Worm (Caenorhabditis elegans) whole organism, L2 larva: ENCODE measurements around the gene pgap-1.

Experiments used
- C34F6.9 ChIP-seq: fragments of 150-350 bp; optimal IDR thresholded peaks from 2 replicates; lab custom pipeline; 2014; ENCODE audit warnings: missing biosample characterization, missing genetic modification characterization
- F13H6.1 ChIP-seq: sonication (generic microtip); optimal IDR thresholded peaks from 2 replicates; lab custom pipeline; 2016; ENCODE audit warnings: missing genetic modification characterization, missing compliant biosample characterization
- R02D3.7 ChIP-seq: fragments of 150-350 bp; optimal IDR thresholded peaks from 2 replicates; lab custom pipeline; 2014; ENCODE audit warnings: missing biosample characterization, missing genetic modification characterization
- Y55F3AM.14 ChIP-seq: fragments of 200-800 bp; sonication (Bioruptor generic); optimal IDR thresholded peaks from 2 replicates; lab custom pipeline; 2018; ENCODE audit warnings: mild to moderate bottlenecking, missing genetic modification characterization, missing compliant biosample characterization
- ZK546.5 ChIP-seq: sonication (generic microtip); optimal IDR thresholded peaks from 2 replicates; lab custom pipeline; 2017; ENCODE audit warnings: missing biosample characterization, missing genetic modification characterization
- alr-1 ChIP-seq: fragments of 150-350 bp; optimal IDR thresholded peaks from 2 replicates; lab custom pipeline; 2014; ENCODE audit warnings: missing biosample characterization, missing genetic modification characterization
- aly-2 ChIP-seq: fragments of 150-350 bp; optimal IDR thresholded peaks from 2 replicates; lab custom pipeline; 2014; ENCODE audit warnings: missing biosample characterization, missing genetic modification characterization
- blmp-1 ChIP-seq: sonication (generic microtip); optimal IDR thresholded peaks from 2 replicates; lab custom pipeline; 2017; ENCODE audit warnings: missing genetic modification characterization, mild to moderate bottlenecking, missing compliant biosample characterization, antibody characterized with exemption, moderate library complexity; ENCODE audit not compliant: insufficient read depth
- ceh-16 ChIP-seq: fragments of 150-350 bp; optimal IDR thresholded peaks from 2 replicates; lab custom pipeline; 2014; ENCODE audit warnings: missing biosample characterization, missing genetic modification characterization
- egl-27 ChIP-seq: sonication (generic microtip); optimal IDR thresholded peaks from 3 replicates; lab custom pipeline; 2017; ENCODE audit warnings: missing biosample characterization, missing genetic modification reagents, missing genetic modification characterization
- elt-1 ChIP-seq: fragments of 150-350 bp; optimal IDR thresholded peaks from 2 replicates; lab custom pipeline; 2014; ENCODE audit warnings: missing biosample characterization, missing genetic modification characterization
- elt-3 ChIP-seq: sonication (generic microtip); optimal IDR thresholded peaks from 2 replicates; lab custom pipeline; 2017; ENCODE audit warnings: missing biosample characterization, missing genetic modification characterization
- gmeb-1 ChIP-seq: fragments of 150-350 bp; optimal IDR thresholded peaks from 2 replicates; lab custom pipeline; 2014; ENCODE audit warnings: missing biosample characterization, missing genetic modification characterization
- lin-11 ChIP-seq: fragments of 150-350 bp; sonication (generic microtip); optimal IDR thresholded peaks from 2 replicates; lab custom pipeline; 2014; ENCODE audit warnings: missing biosample characterization, missing genetic modification characterization, inconsistent platforms, mixed read lengths
- lin-13 ChIP-seq: fragments of 150-350 bp; optimal IDR thresholded peaks from 2 replicates; lab custom pipeline; 2014; ENCODE audit warnings: missing biosample characterization, missing genetic modification reagents, missing genetic modification characterization
- lin-39 ChIP-seq: fragments of 150-350 bp; optimal IDR thresholded peaks from 2 replicates; lab custom pipeline; 2014; ENCODE audit warnings: missing biosample characterization, missing genetic modification reagents, missing genetic modification characterization
- lsy-2 ChIP-seq, 2 experiments: fragments of 150-350 bp in 1 of 2; sonication (generic microtip) in 1 of 2; optimal IDR thresholded peaks; 2 replicates each; lab custom pipeline; 2014 to 2017; ENCODE audit warnings: missing biosample characterization in 2 of 2, missing genetic modification characterization in 2 of 2
- mab-5 ChIP-seq: fragments of 150-350 bp; optimal IDR thresholded peaks from 2 replicates; lab custom pipeline; 2014; ENCODE audit warnings: missing biosample characterization, missing genetic modification characterization
- mbf-1 ChIP-seq: sonication (generic microtip); optimal IDR thresholded peaks from 2 replicates; lab custom pipeline; 2017; ENCODE audit warnings: missing biosample characterization, missing genetic modification characterization
- mdl-1 ChIP-seq, 2 experiments: fragments of 150-350 bp in 1 of 2; sonication (generic microtip) in 1 of 2; optimal IDR thresholded peaks; 2 replicates each; lab custom pipeline; 2017; ENCODE audit warnings: missing biosample characterization in 2 of 2, missing genetic modification characterization in 2 of 2
- nhr-11 ChIP-seq: fragments of 150-350 bp; optimal IDR thresholded peaks from 2 replicates; lab custom pipeline; 2014; ENCODE audit warnings: missing biosample characterization, missing genetic modification characterization
- nhr-12 ChIP-seq: fragments of 150-350 bp; optimal IDR thresholded peaks from 2 replicates; lab custom pipeline; 2014; ENCODE audit warnings: missing biosample characterization, missing genetic modification characterization
- nhr-21 ChIP-seq: fragments of 150-350 bp; optimal IDR thresholded peaks from 2 replicates; lab custom pipeline; 2014; ENCODE audit warnings: missing biosample characterization, missing genetic modification characterization
- nhr-23 ChIP-seq: fragments of 150-350 bp; optimal IDR thresholded peaks from 2 replicates; lab custom pipeline; 2014; ENCODE audit warnings: missing biosample characterization, missing genetic modification reagents, missing genetic modification characterization
- nhr-237 ChIP-seq: fragments of 150-350 bp; optimal IDR thresholded peaks from 2 replicates; lab custom pipeline; 2014; ENCODE audit warnings: missing biosample characterization, missing genetic modification characterization
- nhr-25 ChIP-seq: fragments of 150-350 bp; sonication (generic microtip); optimal IDR thresholded peaks from 3 replicates; lab custom pipeline; 2014; ENCODE audit warnings: missing biosample characterization, missing genetic modification characterization
- nhr-6 ChIP-seq: fragments of 150-350 bp; optimal IDR thresholded peaks from 2 replicates; lab custom pipeline; 2014; ENCODE audit warnings: missing biosample characterization, missing genetic modification characterization
- peb-1 ChIP-seq: fragments of 150-350 bp; optimal IDR thresholded peaks from 2 replicates; lab custom pipeline; 2014; ENCODE audit warnings: missing biosample characterization, missing genetic modification characterization
- sem-4 ChIP-seq: fragments of 150-350 bp; optimal IDR thresholded peaks from 2 replicates; lab custom pipeline; 2014; ENCODE audit warnings: missing biosample characterization, missing genetic modification reagents, missing genetic modification characterization
- skn-1 ChIP-seq: sonication (generic microtip); optimal IDR thresholded peaks from 2 replicates; lab custom pipeline; 2017; ENCODE audit warnings: missing biosample characterization, missing genetic modification characterization
- sma-3 ChIP-seq: sonication (generic microtip); optimal IDR thresholded peaks from 2 replicates; lab custom pipeline; 2016; ENCODE audit warnings: missing genetic modification reagents, missing genetic modification characterization, missing compliant biosample characterization
- sma-9 ChIP-seq, 2 experiments: fragments of 150-350 bp in 1 of 2; sonication (generic microtip) in 1 of 2; optimal IDR thresholded peaks; 2 replicates each; lab custom pipeline; 2014 to 2016; ENCODE audit warnings: missing genetic modification characterization in 2 of 2, mild to moderate bottlenecking in 1 of 2, missing biosample characterization in 1 of 2, missing compliant biosample characterization in 1 of 2, missing genetic modification reagents in 1 of 2, moderate library complexity in 1 of 2
- snpc-4 ChIP-seq: fragments of 150-350 bp; optimal IDR thresholded peaks from 2 replicates; lab custom pipeline; 2014; ENCODE audit warnings: missing biosample characterization, missing genetic modification characterization
- unc-39 ChIP-seq: fragments of 150-350 bp; optimal IDR thresholded peaks from 2 replicates; lab custom pipeline; 2014; ENCODE audit warnings: missing biosample characterization, missing genetic modification characterization
- unc-62 ChIP-seq: fragments of 150-350 bp; optimal IDR thresholded peaks from 2 replicates; lab custom pipeline; 2014; ENCODE audit warnings: missing biosample characterization, missing genetic modification reagents, missing genetic modification characterization
- zag-1 ChIP-seq: fragments of 150-350 bp; optimal IDR thresholded peaks from 2 replicates; lab custom pipeline; 2014; ENCODE audit warnings: missing biosample characterization, missing genetic modification characterization
- ztf-1 ChIP-seq: fragments of 200-800 bp; sonication (Bioruptor generic); conservative IDR thresholded peaks from 2 replicates; pipeline ENCODE4 v1.3.6; 2022; ENCODE audit warnings: missing genetic modification characterization, missing compliant biosample characterization
- ztf-11 ChIP-seq: sonication (generic microtip); optimal IDR thresholded peaks from 2 replicates; lab custom pipeline; 2017; ENCODE audit warnings: missing biosample characterization, missing genetic modification characterization
- ztf-4 ChIP-seq: fragments of 150-350 bp; optimal IDR thresholded peaks from 2 replicates; lab custom pipeline; 2014; ENCODE audit warnings: missing biosample characterization, missing genetic modification characterization

The pgap-1 gene

ce11 chrV:11251798-11252197 is 10.1 kb downstream of the pgap-1 start:
- no peak for TF ChIP-seq nhr-237 (tag; lab: Kevin White, UChicago)
- TF ChIP-seq, all 48 proteins: peak for 0

- no peak for TF ChIP-seq elt-1 (tag; lab: Kevin White, UChicago)
- TF ChIP-seq aly-2 (tag; lab: Kevin White, UChicago), result no peak
- TF ChIP-seq ztf-1 (GFP tag; lab: Robert Waterston, UW), result no peak
- no peak for TF ChIP-seq nhr-23 (tag; lab: Kevin White, UChicago)
- no peak for TF ChIP-seq C34F6.9 (tag; lab: Kevin White, UChicago)
- no peak for TF ChIP-seq ZK546.5 (tag; lab: Kevin White, UChicago)
- TF ChIP-seq elt-3, result no peak
- TF ChIP-seq lin-11 (tag; lab: Kevin White, UChicago), result no peak
- TF ChIP-seq zag-1 (tag; lab: Kevin White, UChicago), result no peak
- no peak for TF ChIP-seq nhr-6 (tag; lab: Kevin White, UChicago)
- no peak for TF ChIP-seq unc-39 (tag; lab: Kevin White, UChicago)
- TF ChIP-seq nhr-25 (tag; lab: Kevin White, UChicago), result no peak
- no peak for TF ChIP-seq ztf-4 (tag; lab: Kevin White, UChicago)
- no peak for TF ChIP-seq mdl-1 (tag; optimal IDR thresholded peaks at IDR 0.05; lab: Kevin White, UChicago)
- no peak for TF ChIP-seq mab-5 (tag; lab: Kevin White, UChicago)
- TF ChIP-seq gmeb-1 (tag; lab: Kevin White, UChicago), result no peak
- no peak for TF ChIP-seq sma-3 (GFP tag; lab: Kevin White, UChicago)
- TF ChIP-seq unc-62 (GFP tag; lab: Kevin White, UChicago), result no peak
- TF ChIP-seq blmp-1 (tag; lab: Kevin White, UChicago), result no peak
- TF ChIP-seq, all 48 proteins: peak for 0
These were observed 10.7 kb downstream of the pgap-1 start, which contains the start of gene srsx-33 for ce11 chrV:11252429-11252828. srsx-33 (minus strand) TSS chrV:11252529.

ce11 chrV:11254980-11255379 is 13.3 kb downstream of the pgap-1 start, which contains the start of gene srsx-31:
srsx-31 (minus strand) TSS chrV:11255080.
- TF ChIP-seq nhr-237 (tag; lab: Kevin White, UChicago), result no peak
- TF ChIP-seq nhr-11 (tag; lab: Kevin White, UChicago), result no peak
- no peak for TF ChIP-seq nhr-21
- no peak for TF ChIP-seq egl-27 (tag; lab: Kevin White, UChicago)
- TF ChIP-seq elt-3, result no peak
- no peak for TF ChIP-seq C34F6.9 (tag; lab: Kevin White, UChicago)
- TF ChIP-seq gmeb-1 (tag; lab: Kevin White, UChicago), result no peak
- no peak for TF ChIP-seq F13H6.1 (tag; lab: Kevin White, UChicago)
- no peak for TF ChIP-seq sem-4 (tag; lab: Kevin White, UChicago)
- TF ChIP-seq sma-3 (GFP tag; lab: Kevin White, UChicago), result no peak
- no peak for TF ChIP-seq ceh-16
- TF ChIP-seq ZK546.5 (tag; lab: Kevin White, UChicago), result no peak

- TF ChIP-seq snpc-4 (no peak), lsy-2 (tag; optimal IDR thresholded peaks at IDR 0.05; lab: Kevin White, UChicago) (no peak), peb-1 (no peak), blmp-1 (tag; lab: Kevin White, UChicago) (no peak), elt-3 (no peak), ztf-11 (tag; lab: Kevin White, UChicago) (no peak), ZK546.5 (tag; lab: Kevin White, UChicago) (no peak), Y55F3AM.14 (GFP tag; lab: Kevin White, UChicago) (no peak), alr-1 (tag; lab: Kevin White, UChicago) (no peak)
These were observed 17.2 kb downstream of the pgap-1 start, which contains the start of gene lgc-36 for ce11 chrV:11258896-11259295. lgc-36 (minus strand) TSS chrV:11258996.

- TF ChIP-seq unc-62 (GFP tag; lab: Kevin White, UChicago) (no peak), mbf-1 (tag; lab: Kevin White, UChicago) (no peak), unc-39 (tag; lab: Kevin White, UChicago) (no peak), blmp-1 (tag; lab: Kevin White, UChicago) (no peak), egl-27 (tag; lab: Kevin White, UChicago) (no peak), ztf-4 (tag; lab: Kevin White, UChicago) (no peak), nhr-12 (no peak), lin-13 (GFP tag; lab: Kevin White, UChicago) (no peak), ztf-1 (GFP tag; lab: Robert Waterston, UW) (no peak), sma-9 (GFP tag; optimal IDR thresholded peaks at IDR 0.05; lab: Kevin White, UChicago) (no peak), sma-9 (tag; optimal IDR thresholded peaks at IDR 0.05; lab: Kevin White, UChicago) (no peak), sma-3 (GFP tag; lab: Kevin White, UChicago) (no peak), skn-1 (tag; lab: Kevin White, UChicago) (no peak), R02D3.7 (no peak), lin-39 (tag; lab: Kevin White, UChicago) (no peak), nhr-6 (tag; lab: Kevin White, UChicago) (no peak)
- TF ChIP-seq, all 48 proteins: peak for 0
These were observed 18.9 kb downstream of the pgap-1 start, which contains the start of gene F07B10.7 for ce11 chrV:11260622-11261021. F07B10.7 (minus strand) TSS chrV:11260722.
